Fruit fly (Drosophila melanogaster): ENCODE data around the gene CG31141.

Gene CG31141

dm6 chr3R:23971208-23971607 is 48.1 kb downstream of the CG31141 start:
- no peak for TF ChIP-seq jim (GFP tag; optimal IDR thresholded peaks at IDR 0.05)
- TF ChIP-seq Vsx2 (GFP tag; optimal IDR thresholded peaks at IDR 0.05; ENCODE audit: partially characterized antibody) = no peak
- no peak for TF ChIP-seq brk (GFP tag; optimal IDR thresholded peaks at IDR 0.05)

DNA sequence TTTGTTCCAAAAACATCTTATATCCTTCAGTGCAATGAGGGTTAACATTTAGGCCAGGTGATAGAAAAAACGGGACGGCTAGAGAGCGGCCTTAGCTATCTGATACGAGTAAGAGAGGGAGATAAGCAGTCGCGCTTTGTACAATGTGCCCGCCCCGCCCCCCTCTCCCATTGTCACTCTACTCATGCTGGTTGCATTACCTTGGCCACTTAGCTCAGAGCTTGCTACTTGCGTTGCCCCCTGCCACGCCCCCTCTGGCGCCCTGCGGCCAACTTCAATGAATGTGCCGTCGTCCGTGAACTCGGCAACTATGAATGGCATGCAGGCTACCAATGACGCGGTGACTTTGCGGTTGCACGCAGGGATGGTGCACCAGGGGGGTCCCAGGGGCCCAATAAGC is 48.7 kb downstream of the CG31141 start:
- no peak for TF ChIP-seq sage (GFP tag; optimal IDR thresholded peaks at IDR 0.05)
- TF ChIP-seq jim (GFP tag; optimal IDR thresholded peaks at IDR 0.05) = no peak
- TF ChIP-seq ey (GFP tag; optimal IDR thresholded peaks at IDR 0.05) = no peak
- TF ChIP-seq Vsx2 (GFP tag; optimal IDR thresholded peaks at IDR 0.05; ENCODE audit: partially characterized antibody) = no peak
- no peak for TF ChIP-seq fru (GFP tag; optimal IDR thresholded peaks at IDR 0.05)
- no peak for TF ChIP-seq lola (GFP tag; optimal IDR thresholded peaks at IDR 0.05)
- no peak for TF ChIP-seq tai (GFP tag; optimal IDR thresholded peaks at IDR 0.05)

All from whole organism, wandering third instar larva.